Worm (Caenorhabditis elegans) whole organism, L4 larva: ENCODE data around the gene ZC477.3.
A peak's percentile ranks its signal among the peaks of the same experiment; 100 is the strongest.

ENCODE experiments used
- F26F4.8 ChIP-seq: fragments of 200-800 bp; sonication (Bioruptor generic); conservative IDR thresholded peaks from 2 replicates; pipeline ENCODE4 v1.3.6; 2022; ENCODE audit warnings: missing genetic modification characterization, missing compliant biosample characterization
- F44E2.7 ChIP-seq: fragments of 200-800 bp; sonication (Bioruptor generic); IDR thresholded peaks from 2 replicates; pipeline ENCODE4 v2.1.2; 2022; ENCODE audit warnings: missing genetic modification characterization, missing compliant biosample characterization
- F49E8.2 ChIP-seq: sonication (generic microtip); optimal IDR thresholded peaks from 2 replicates; lab custom pipeline; 2016; ENCODE audit warnings: missing compliant biosample characterization, mild to moderate bottlenecking, missing genetic modification characterization, borderline replicate concordance
- Y105C5A.15 ChIP-seq: fragments of 200-800 bp; sonication (Bioruptor generic); IDR thresholded peaks from 2 replicates; pipeline ENCODE4 v1.3.6; 2022; ENCODE audit warnings: missing genetic modification characterization, missing compliant biosample characterization
- Y48G9A.11 ChIP-seq: fragments of 200-800 bp; sonication (Bioruptor generic); IDR thresholded peaks from 2 replicates; pipeline ENCODE4 v1.3.6; 2022; ENCODE audit warnings: missing genetic modification reagents, missing genetic modification characterization, missing compliant biosample characterization
- Y5F2A.4 ChIP-seq: fragments of 200-800 bp; sonication (Bioruptor generic); optimal IDR thresholded peaks from 2 replicates; lab custom pipeline; 2018; ENCODE audit warnings: mild to moderate bottlenecking, missing genetic modification characterization, missing compliant biosample characterization
- aha-1 ChIP-seq: fragments of 150-350 bp; peaks from one replicate; lab custom pipeline; 2014; ENCODE audit warnings: missing biosample characterization, missing genetic modification characterization
- arid-1 ChIP-seq: fragments of 200-800 bp; sonication (Bioruptor generic); conservative IDR thresholded peaks from 2 replicates; pipeline ENCODE4 v1.3.6; 2022; ENCODE audit warnings: missing genetic modification reagents, missing genetic modification characterization, missing compliant biosample characterization
- ceh-20 ChIP-seq: fragments of 200-800 bp; sonication (Bioruptor generic); IDR thresholded peaks from 2 replicates; pipeline ENCODE4 v1.3.6; 2022; ENCODE audit warnings: missing genetic modification reagents, missing genetic modification characterization, missing compliant biosample characterization
- ceh-32 ChIP-seq: sonication (generic microtip); optimal IDR thresholded peaks from 2 replicates; lab custom pipeline; 2016; ENCODE audit warnings: mild to moderate bottlenecking, missing genetic modification characterization, missing compliant biosample characterization; ENCODE audit not compliant: poor library complexity
- daf-16 ChIP-seq, 3 experiments: sonication (generic microtip); optimal IDR thresholded peaks; 2 replicates each; lab custom pipeline; 2016 to 2017; ENCODE audit warnings: missing genetic modification characterization in 3 of 3, missing genetic modification reagents in 3 of 3, mild to moderate bottlenecking in 2 of 3, missing compliant biosample characterization in 2 of 3, missing biosample characterization in 1 of 3, moderate library complexity in 1 of 3
- daf-8 ChIP-seq: fragments of 200-800 bp; sonication (Bioruptor generic); IDR thresholded peaks from 2 replicates; pipeline ENCODE4 v1.3.6; 2022; ENCODE audit warnings: missing genetic modification characterization, missing compliant biosample characterization
- dmd-6 ChIP-seq: fragments of 200-800 bp; sonication (Bioruptor generic); IDR thresholded peaks from 2 replicates; pipeline ENCODE4 v1.3.6; 2022; ENCODE audit warnings: missing genetic modification reagents, missing genetic modification characterization, missing compliant biosample characterization
- dmd-9 ChIP-seq: fragments of 200-800 bp; sonication (Bioruptor generic); IDR thresholded peaks from 2 replicates; pipeline ENCODE4 v1.3.6; 2022; ENCODE audit warnings: missing genetic modification reagents, missing genetic modification characterization, missing compliant biosample characterization
- dpl-1 ChIP-seq: fragments of 150-350 bp; optimal IDR thresholded peaks from 2 replicates; lab custom pipeline; 2014; ENCODE audit warnings: missing biosample characterization, missing genetic modification reagents, missing genetic modification characterization
- duxl-1 ChIP-seq: sonication (generic microtip); optimal IDR thresholded peaks from 2 replicates; lab custom pipeline; 2016; ENCODE audit warnings: mild to moderate bottlenecking, missing genetic modification characterization, moderate library complexity, missing compliant biosample characterization; ENCODE audit not compliant: poor library complexity
- egl-43 ChIP-seq: fragments of 200-800 bp; sonication (Bioruptor generic); IDR thresholded peaks from 2 replicates; pipeline ENCODE4 v1.3.6; 2022; ENCODE audit warnings: missing genetic modification reagents, missing genetic modification characterization, missing compliant biosample characterization
- fos-1 ChIP-seq: fragments of 150-350 bp; optimal IDR thresholded peaks from 2 replicates; lab custom pipeline; 2014; ENCODE audit warnings: missing biosample characterization, missing genetic modification characterization
- lin-1 ChIP-seq: fragments of 200-800 bp; sonication (Bioruptor generic); IDR thresholded peaks from 2 replicates; pipeline ENCODE4 v1.3.6; 2022; ENCODE audit warnings: missing genetic modification reagents, missing genetic modification characterization, missing compliant biosample characterization
- lin-13 ChIP-seq: fragments of 150-350 bp; optimal IDR thresholded peaks from 2 replicates; lab custom pipeline; 2014; ENCODE audit warnings: missing biosample characterization, missing genetic modification reagents, missing genetic modification characterization
- lin-38 ChIP-seq: fragments of 200-800 bp; sonication (Bioruptor generic); IDR thresholded peaks from 2 replicates; pipeline ENCODE4 v1.3.6; 2022; ENCODE audit warnings: missing genetic modification reagents, missing genetic modification characterization, missing compliant biosample characterization
- madf-9 ChIP-seq: fragments of 200-800 bp; sonication (Bioruptor generic); conservative IDR thresholded peaks from 2 replicates; pipeline ENCODE4 v1.3.6; 2022; ENCODE audit warnings: missing genetic modification reagents, missing genetic modification characterization, missing compliant biosample characterization
- mep-1 ChIP-seq: fragments of 150-350 bp; sonication (generic microtip); optimal IDR thresholded peaks from 3 replicates; lab custom pipeline; 2014; ENCODE audit warnings: missing biosample characterization, missing genetic modification characterization
- mxl-3 ChIP-seq: fragments of 200-800 bp; sonication (Bioruptor generic); optimal IDR thresholded peaks from 2 replicates; lab custom pipeline; 2018; ENCODE audit warnings: mild to moderate bottlenecking, missing genetic modification characterization, missing compliant biosample characterization
- nhr-11 ChIP-seq: fragments of 150-350 bp; optimal IDR thresholded peaks from 2 replicates; lab custom pipeline; 2014; ENCODE audit warnings: missing biosample characterization, missing genetic modification characterization
- nhr-48 ChIP-seq: sonication (generic microtip); optimal IDR thresholded peaks from 2 replicates; lab custom pipeline; 2016; ENCODE audit warnings: mild to moderate bottlenecking, missing genetic modification characterization, missing compliant biosample characterization
- php-3 ChIP-seq: fragments of 200-800 bp; sonication (Bioruptor generic); IDR thresholded peaks from 2 replicates; pipeline ENCODE4 v1.3.6; 2022; ENCODE audit warnings: missing genetic modification reagents, missing genetic modification characterization, missing compliant biosample characterization
- sdz-12 ChIP-seq: fragments of 200-800 bp; sonication (Bioruptor generic); optimal IDR thresholded peaks from 2 replicates; lab custom pipeline; 2018; ENCODE audit warnings: mild to moderate bottlenecking, missing genetic modification characterization, missing compliant biosample characterization
- snpc-1.2 ChIP-seq: fragments of 200-800 bp; sonication (Bioruptor generic); IDR thresholded peaks from 2 replicates; pipeline ENCODE4 v1.3.6; 2022; ENCODE audit warnings: missing genetic modification reagents, missing genetic modification characterization, missing compliant biosample characterization
- spr-1 ChIP-seq: sonication (generic microtip); optimal IDR thresholded peaks from 2 replicates; lab custom pipeline; 2016; ENCODE audit warnings: mild to moderate bottlenecking, missing genetic modification characterization, missing compliant biosample characterization
- spr-3 ChIP-seq: fragments of 200-800 bp; sonication (Bioruptor generic); optimal IDR thresholded peaks from 2 replicates; lab custom pipeline; 2018; ENCODE audit warnings: mild to moderate bottlenecking, missing genetic modification characterization, missing compliant biosample characterization
- tag-97 ChIP-seq: fragments of 200-800 bp; sonication (Bioruptor generic); IDR thresholded peaks from 2 replicates; pipeline ENCODE4 v1.3.6; 2022; ENCODE audit warnings: missing genetic modification characterization, missing compliant biosample characterization
- unc-130 ChIP-seq: sonication (generic microtip); optimal IDR thresholded peaks from 2 replicates; lab custom pipeline; 2016; ENCODE audit warnings: missing genetic modification reagents, missing genetic modification characterization, missing compliant biosample characterization
- unc-62 ChIP-seq, 3 experiments: fragments of 150-350 bp in 1 of 3; sonication (generic microtip); optimal IDR thresholded peaks in 2 of 3; peaks in 1 of 3; 1 replicate in 1 of 3; 2 replicates in 2 of 3; lab custom pipeline; 2014 to 2017; ENCODE audit warnings: missing biosample characterization in 3 of 3, missing genetic modification characterization in 3 of 3, missing genetic modification reagents in 3 of 3, missing genotype in 1 of 3
- vab-7 ChIP-seq: fragments of 200-800 bp; sonication (Bioruptor generic); IDR thresholded peaks from 2 replicates; pipeline ENCODE4 v1.3.6; 2022; ENCODE audit warnings: missing genetic modification reagents, missing genetic modification characterization, missing compliant biosample characterization
- zag-1 ChIP-seq: fragments of 150-350 bp; optimal IDR thresholded peaks from 2 replicates; lab custom pipeline; 2014; ENCODE audit warnings: missing biosample characterization, missing genetic modification characterization
- ztf-7 ChIP-seq: fragments of 150-350 bp; optimal IDR thresholded peaks from 2 replicates; lab custom pipeline; 2014; ENCODE audit warnings: missing biosample characterization, missing genetic modification characterization

The ZC477.3 gene

ce11 chrIV:7057677-7058076 lies 45.6 kb upstream of the ZC477.3 start, which contains the start of gene srx-50:
TSS of gene srx-50 (plus strand) at chrIV:7057977.
- no peak for TF ChIP-seq daf-8 (GFP tag; lab: Robert Waterston, UW)
- TF ChIP-seq ceh-20: no peak
- TF ChIP-seq sdz-12 (GFP tag; lab: Kevin White, UChicago): no peak
- no peak for TF ChIP-seq duxl-1
- no peak for TF ChIP-seq mxl-3 (GFP tag; lab: Kevin White, UChicago)
- TF ChIP-seq lin-13 (GFP tag; lab: Kevin White, UChicago): no peak
- TF ChIP-seq lin-38 (GFP tag; lab: Robert Waterston, UW): no peak
- no peak for TF ChIP-seq dpl-1 (GFP tag; lab: Kevin White, UChicago)
- no peak for TF ChIP-seq vab-7 (GFP tag; lab: Robert Waterston, UW)
- no peak for TF ChIP-seq dmd-6 (GFP tag; lab: Robert Waterston, UW)
- TF ChIP-seq nhr-11 (tag; lab: Kevin White, UChicago): no peak
- no peak for TF ChIP-seq egl-43 (GFP tag; lab: Robert Waterston, UW)
- no peak for TF ChIP-seq unc-130 (GFP tag; lab: Kevin White, UChicago)
- no peak for TF ChIP-seq snpc-1.2
- TF ChIP-seq zag-1 (tag; lab: Kevin White, UChicago): no peak
- TF ChIP-seq lin-1: no peak

ce11 chrIV:7062697-7063096 lies 40.6 kb upstream of the ZC477.3 start:
- TF ChIP-seq lin-1 (no peak), aha-1 (peak; percentile 90)

DNA sequence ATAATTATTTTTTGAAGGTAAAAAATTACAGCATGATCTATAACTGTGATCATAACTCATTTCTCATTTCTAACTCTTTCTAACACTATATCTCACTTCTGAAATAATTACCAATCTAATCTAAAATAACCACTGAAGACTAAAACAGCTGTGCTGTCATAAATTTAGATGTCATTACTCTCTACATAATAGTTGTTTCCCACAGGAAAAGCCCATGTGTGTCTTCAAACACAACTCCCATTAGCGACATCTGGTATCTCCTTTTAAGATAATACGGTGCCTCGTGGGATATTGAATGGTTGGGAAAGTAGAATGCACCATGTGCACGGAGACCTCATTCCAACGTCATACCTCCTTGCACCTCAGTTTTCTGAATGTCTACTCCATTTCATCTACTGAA lies 38.3 kb upstream of the ZC477.3 start, which contains the start of gene Y43B11AL.1:
Y43B11AL.1 (plus strand) TSS at position 301 of the 400 bp plus-strand sequence.
- TF ChIP-seq spr-3: no peak
- no peak for TF ChIP-seq mep-1 (tag; lab: Kevin White, UChicago)
- no peak for TF ChIP-seq tag-97 (GFP tag; lab: Robert Waterston, UW)
- TF ChIP-seq Y105C5A.15 (GFP tag; lab: Robert Waterston, UW): no peak
- TF ChIP-seq nhr-48 (tag; lab: Kevin White, UChicago): no peak
- no peak for TF ChIP-seq ztf-7 (tag; lab: Kevin White, UChicago)
- TF ChIP-seq F44E2.7: no peak
- no peak for TF ChIP-seq ceh-32 (tag; lab: Kevin White, UChicago)
- TF ChIP-seq fos-1 (tag; lab: Kevin White, UChicago): no peak
- no peak for TF ChIP-seq madf-9 (GFP tag; lab: Robert Waterston, UW)
- TF ChIP-seq F26F4.8 (GFP tag; lab: Robert Waterston, UW): no peak
- no peak for TF ChIP-seq php-3 (GFP tag; lab: Robert Waterston, UW)
- no peak for TF ChIP-seq dmd-9
- no peak for TF ChIP-seq F49E8.2
- TF ChIP-seq Y48G9A.11 (GFP tag; lab: Robert Waterston, UW): no peak

- TF ChIP-seq unc-62 (GFP tag; optimal IDR thresholded peaks at IDR 0.05 in 1 of 2; lab: Kevin White, UChicago) (peak in 1 of 2 experiments; percentile 93), unc-62 (tag; optimal IDR thresholded peaks at IDR 0.05; lab: Kevin White, UChicago) (no peak), madf-9 (GFP tag; lab: Robert Waterston, UW) (no peak)
These were observed 35.8 kb upstream of the ZC477.3 start for ce11 chrIV:7067446-7067845.

- TF ChIP-seq Y48G9A.11 (GFP tag; lab: Robert Waterston, UW) (no peak), snpc-1.2 (no peak), mep-1 (tag; lab: Kevin White, UChicago) (no peak), Y5F2A.4 (no peak), nhr-48 (tag; lab: Kevin White, UChicago) (no peak), arid-1 (GFP tag; lab: Robert Waterston, UW) (no peak), daf-16 (GFP tag; optimal IDR thresholded peaks at IDR 0.05; lab: Kevin White, UChicago) (no peak), daf-16 (tag; optimal IDR thresholded peaks at IDR 0.05; lab: Kevin White, UChicago) (no peak), ceh-20 (no peak), spr-1 (no peak), egl-43 (GFP tag; lab: Robert Waterston, UW) (no peak)
These were observed 31.2 kb upstream of the ZC477.3 start, which contains the start of gene srg-48 for ce11 chrIV:7072110-7072509. TSS of gene srg-48 (plus strand) at chrIV:7072410.
